Worm (Caenorhabditis elegans) whole organism, mixed stage, embryonic: ENCODE measurements around the gene W09H1.1.
A peak's percentile ranks its signal among the peaks of the same experiment; 100 is the strongest.

Source experiments
- M03D4.4 ChIP-seq: sonication (generic microtip); optimal IDR thresholded peaks from 2 replicates; lab custom pipeline; 2017; ENCODE audit warnings: mild to moderate bottlenecking, missing genetic modification characterization, missing compliant biosample characterization
- bed-3 ChIP-seq: fragments of 200-800 bp; sonication (Bioruptor generic); optimal IDR thresholded peaks from 3 replicates; lab custom pipeline; 2018; ENCODE audit warnings: mild to moderate bottlenecking, missing genetic modification characterization, moderate library complexity, missing compliant biosample characterization
- blmp-1 ChIP-seq: fragments of 150-350 bp; optimal IDR thresholded peaks from 2 replicates; lab custom pipeline; 2014; ENCODE audit warnings: missing biosample characterization, missing genetic modification characterization
- ceh-43 ChIP-seq: fragments of 200-800 bp; sonication (Bioruptor generic); optimal IDR thresholded peaks from 2 replicates; lab custom pipeline; 2018; ENCODE audit warnings: mild to moderate bottlenecking, missing genetic modification characterization, moderate library complexity, missing compliant biosample characterization
- ceh-83 ChIP-seq: fragments of 200-800 bp; sonication (Bioruptor generic); optimal IDR thresholded peaks from 2 replicates; lab custom pipeline; 2018; ENCODE audit warnings: mild to moderate bottlenecking, missing genetic modification characterization, missing compliant biosample characterization
- ces-1 ChIP-seq: fragments of 150-350 bp; optimal IDR thresholded peaks from 2 replicates; lab custom pipeline; 2014; ENCODE audit warnings: missing biosample characterization, missing genetic modification reagents, missing genetic modification characterization
- cnd-1 ChIP-seq: fragments of 200-800 bp; sonication (Bioruptor generic); optimal IDR thresholded peaks from 2 replicates; lab custom pipeline; 2018; ENCODE audit warnings: mild to moderate bottlenecking, missing genetic modification characterization, missing compliant biosample characterization
- drap-1 ChIP-seq: fragments of 200-800 bp; sonication (Bioruptor generic); optimal IDR thresholded peaks from 3 replicates; lab custom pipeline; 2018; ENCODE audit warnings: mild to moderate bottlenecking, missing genetic modification characterization, missing compliant biosample characterization
- elt-1 ChIP-seq: sonication (generic microtip); optimal IDR thresholded peaks from 2 replicates; lab custom pipeline; 2017; ENCODE audit warnings: missing genetic modification characterization, mild to moderate bottlenecking, missing compliant biosample characterization, antibody characterized with exemption, moderate library complexity, borderline replicate concordance; ENCODE audit not compliant: insufficient read depth
- elt-3 ChIP-seq: fragments of 150-350 bp; optimal IDR thresholded peaks from 2 replicates; lab custom pipeline; 2014; ENCODE audit warnings: missing biosample characterization, missing genetic modification characterization
- flh-1 ChIP-seq: fragments of 200-800 bp; sonication (Bioruptor generic); optimal IDR thresholded peaks from 2 replicates; lab custom pipeline; 2018; ENCODE audit warnings: mild to moderate bottlenecking, missing genetic modification characterization, moderate library complexity, missing compliant biosample characterization
- ham-2 ChIP-seq: fragments of 200-800 bp; sonication (Bioruptor generic); optimal IDR thresholded peaks from 2 replicates; lab custom pipeline; 2018; ENCODE audit warnings: mild to moderate bottlenecking, missing genetic modification characterization, missing compliant biosample characterization
- lin-13 ChIP-seq: fragments of 150-350 bp; optimal IDR thresholded peaks from 2 replicates; lab custom pipeline; 2014; ENCODE audit warnings: missing biosample characterization, missing genetic modification characterization
- lin-32 ChIP-seq: fragments of 200-800 bp; sonication (Bioruptor generic); optimal IDR thresholded peaks from 2 replicates; lab custom pipeline; 2018; ENCODE audit warnings: mild to moderate bottlenecking, missing genetic modification characterization, missing compliant biosample characterization
- lsy-2 ChIP-seq: fragments of 150-350 bp; optimal IDR thresholded peaks from 2 replicates; lab custom pipeline; 2014; ENCODE audit warnings: missing biosample characterization, missing genetic modification characterization
- mab-5 ChIP-seq: fragments of 150-350 bp; optimal IDR thresholded peaks from 2 replicates; lab custom pipeline; 2014; ENCODE audit warnings: missing biosample characterization, missing genetic modification characterization
- mep-1 ChIP-seq: fragments of 150-350 bp; optimal IDR thresholded peaks from 2 replicates; lab custom pipeline; 2017; ENCODE audit warnings: missing biosample characterization, missing genetic modification reagents, missing genetic modification characterization, inconsistent platforms
- mls-2 ChIP-seq: sonication (generic microtip); optimal IDR thresholded peaks from 2 replicates; lab custom pipeline; 2016; ENCODE audit warnings: mild to moderate bottlenecking, missing genetic modification characterization, moderate library complexity, missing compliant biosample characterization
- nhr-12 ChIP-seq: fragments of 150-350 bp; optimal IDR thresholded peaks from 2 replicates; lab custom pipeline; 2014; ENCODE audit warnings: missing biosample characterization, missing genetic modification characterization
- nhr-2 ChIP-seq: fragments of 150-350 bp; optimal IDR thresholded peaks from 2 replicates; lab custom pipeline; 2014; ENCODE audit warnings: missing biosample characterization, missing genetic modification characterization
- nhr-76 ChIP-seq: sonication (generic microtip); optimal IDR thresholded peaks from 2 replicates; lab custom pipeline; 2017; ENCODE audit warnings: missing biosample characterization, missing genetic modification characterization
- sem-2 ChIP-seq: fragments of 200-800 bp; sonication (Bioruptor generic); optimal IDR thresholded peaks from 2 replicates; lab custom pipeline; 2018; ENCODE audit warnings: mild to moderate bottlenecking, missing genetic modification characterization, missing compliant biosample characterization
- snpc-4 ChIP-seq: fragments of 150-350 bp; optimal IDR thresholded peaks from 2 replicates; lab custom pipeline; 2014; ENCODE audit warnings: missing biosample characterization, missing genetic modification characterization
- sptf-1 ChIP-seq: sonication (generic microtip); optimal IDR thresholded peaks from 2 replicates; lab custom pipeline; 2017; ENCODE audit warnings: mild to moderate bottlenecking, missing genetic modification characterization, moderate library complexity, missing compliant biosample characterization
- tbx-8 ChIP-seq: fragments of 200-800 bp; sonication (Bioruptor generic); optimal IDR thresholded peaks from 2 replicates; lab custom pipeline; 2018; ENCODE audit warnings: mild to moderate bottlenecking, missing genetic modification characterization, moderate library complexity, missing compliant biosample characterization
- unc-39 ChIP-seq: fragments of 150-350 bp; optimal IDR thresholded peaks from 2 replicates; lab custom pipeline; 2014; ENCODE audit warnings: missing biosample characterization, missing genetic modification characterization
- unc-62 ChIP-seq: fragments of 150-350 bp; optimal IDR thresholded peaks from 2 replicates; lab custom pipeline; 2014; ENCODE audit warnings: missing biosample characterization, missing genetic modification reagents, missing genetic modification characterization
- zip-8 ChIP-seq: fragments of 150-350 bp; optimal IDR thresholded peaks from 2 replicates; lab custom pipeline; 2014; ENCODE audit warnings: missing biosample characterization, missing genetic modification characterization
- ztf-11 ChIP-seq: fragments of 150-350 bp; optimal IDR thresholded peaks from 2 replicates; lab custom pipeline; 2014; ENCODE audit warnings: missing biosample characterization, missing genetic modification characterization

W09H1.1 gene

DNA sequence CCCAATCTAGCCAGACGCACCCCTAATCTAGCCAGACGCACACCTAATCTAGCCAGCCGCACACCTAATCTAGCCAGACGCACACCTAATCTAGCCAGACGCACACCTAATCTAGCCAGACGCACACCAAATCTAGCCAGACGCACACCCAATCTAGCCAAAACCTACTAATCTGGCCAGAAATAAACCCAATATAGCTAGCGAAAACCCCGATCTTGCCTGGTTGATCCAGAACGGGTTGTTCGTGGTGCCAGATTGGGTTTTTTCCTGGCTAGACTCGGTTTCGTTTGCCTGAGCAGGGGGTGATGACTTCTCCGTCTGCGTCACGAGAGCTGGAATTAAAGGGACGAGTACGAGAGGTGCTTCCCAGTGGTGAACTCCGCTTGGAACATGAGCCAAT lies 2.8 kb upstream of the W09H1.1 start, which contains the start of gene W09H1.3:
TSS of gene W09H1.3 (plus strand) at position 301 of the 400 bp plus-strand sequence.
- TF ChIP-seq nhr-12 (tag; lab: Kevin White, UChicago) (no peak), ham-2 (GFP tag; lab: Kevin White, UChicago) (no peak), mls-2 (tag; lab: Kevin White, UChicago) (no peak), flh-1 (no peak), ceh-83 (GFP tag; lab: Kevin White, UChicago) (no peak), tbx-8 (no peak), bed-3 (no peak), ces-1 (GFP tag; lab: Kevin White, UChicago) (no peak), ceh-43 (GFP tag; lab: Kevin White, UChicago) (no peak), ztf-11 (tag; lab: Kevin White, UChicago) (no peak), lsy-2 (tag; lab: Kevin White, UChicago) (no peak), blmp-1 (no peak), drap-1 (GFP tag; lab: Kevin White, UChicago) (no peak), mab-5 (tag; lab: Kevin White, UChicago) (no peak), mep-1 (tag; lab: Kevin White, UChicago) (no peak), cnd-1 (tag; lab: Kevin White, UChicago) (no peak), unc-39 (no peak), lin-13 (tag; lab: Kevin White, UChicago) (no peak), snpc-4 (tag; lab: Kevin White, UChicago) (no peak)

DNA sequence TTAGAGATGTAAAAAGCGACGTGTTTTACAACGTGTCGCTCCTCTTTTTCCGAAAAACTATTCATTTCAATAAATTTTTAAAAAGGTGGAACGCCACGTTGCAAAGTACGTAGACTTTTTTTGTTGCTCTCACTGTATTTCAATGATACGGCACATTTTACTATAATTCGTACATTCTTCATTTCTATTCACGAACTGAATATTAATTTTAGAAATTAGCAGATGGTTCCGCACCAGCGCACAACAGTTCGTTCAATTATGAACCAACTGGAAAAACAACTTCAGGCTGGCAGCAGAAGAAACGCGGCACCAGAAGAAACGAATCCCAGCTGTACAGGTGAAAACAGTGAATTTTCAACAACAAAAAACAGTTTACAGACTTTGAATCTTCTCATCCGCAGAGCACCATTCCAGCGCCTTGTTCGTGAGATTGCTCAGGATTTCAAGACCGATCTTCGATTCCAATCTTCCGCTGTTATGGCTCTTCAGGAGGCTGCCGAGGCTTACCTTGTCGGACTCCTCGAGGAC lies 1.9 kb upstream of the W09H1.1 start, which contains the start of the genes W09H1.4 and his-73:
TSS of gene W09H1.4 (plus strand) at position 301 of the 528 bp plus-strand sequence.
TSS of gene his-73 (plus strand) at position 478 of the 528 bp plus-strand sequence.
- TF ChIP-seq ceh-43 (GFP tag; lab: Kevin White, UChicago) (no peak), nhr-2 (no peak), sptf-1 (tag; lab: Kevin White, UChicago) (no peak), ztf-11 (tag; lab: Kevin White, UChicago) (no peak), ces-1 (GFP tag; lab: Kevin White, UChicago) (no peak), elt-1 (tag; lab: Kevin White, UChicago) (no peak), M03D4.4 (no peak), tbx-8 (no peak), mep-1 (tag; lab: Kevin White, UChicago) (no peak), unc-62 (GFP tag; lab: Kevin White, UChicago) (no peak), sem-2 (GFP tag; lab: Kevin White, UChicago) (no peak), lin-32 (no peak), nhr-76 (tag; lab: Kevin White, UChicago) (no peak), ham-2 (GFP tag; lab: Kevin White, UChicago) (no peak)

DNA sequence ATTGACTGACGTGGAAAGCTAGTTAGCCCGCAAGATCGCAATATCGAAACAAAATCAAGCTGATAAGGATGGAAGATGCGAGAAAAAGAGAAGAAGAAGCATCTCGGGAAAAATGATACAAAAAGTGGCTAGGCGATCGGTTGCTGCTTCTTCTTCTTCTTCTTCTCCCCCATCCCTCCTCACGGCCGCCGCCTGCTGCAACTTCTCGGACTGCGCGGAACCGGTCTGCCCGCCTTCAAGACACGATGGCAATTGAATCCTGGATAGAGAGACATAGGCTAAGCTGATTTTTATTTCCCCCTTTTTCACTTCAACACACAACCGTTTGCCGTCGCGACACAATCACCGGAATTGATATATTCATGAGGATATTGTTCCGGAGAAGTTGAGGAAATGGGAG lies 6.9 kb downstream of the W09H1.1 start:
- TF ChIP-seq elt-3 (tag; lab: Kevin White, UChicago) = no peak

DNA sequence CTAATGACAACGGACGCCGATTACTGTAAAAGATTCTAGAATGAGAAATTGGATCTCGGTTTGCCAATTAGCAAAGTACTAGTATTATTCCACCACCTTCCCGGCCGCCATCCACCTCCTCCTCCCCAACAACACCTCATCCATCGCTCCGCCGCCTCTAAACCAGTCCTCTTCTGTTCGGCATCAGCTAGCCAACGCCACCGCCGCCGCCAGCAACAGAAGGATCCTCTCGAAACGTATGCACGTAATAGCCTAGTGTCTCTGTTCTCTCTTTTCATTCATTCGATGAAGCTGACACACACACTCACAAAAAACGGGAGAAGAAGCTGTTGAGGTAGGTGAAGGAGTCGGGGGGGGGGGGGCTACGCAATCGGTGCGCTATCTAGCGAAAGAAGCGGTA lies 10.7 kb downstream of the W09H1.1 start:
- TF ChIP-seq nhr-12 (tag; lab: Kevin White, UChicago) (no peak), snpc-4 (tag; lab: Kevin White, UChicago) (no peak), blmp-1 (no peak), ham-2 (GFP tag; lab: Kevin White, UChicago) (no peak)

DNA sequence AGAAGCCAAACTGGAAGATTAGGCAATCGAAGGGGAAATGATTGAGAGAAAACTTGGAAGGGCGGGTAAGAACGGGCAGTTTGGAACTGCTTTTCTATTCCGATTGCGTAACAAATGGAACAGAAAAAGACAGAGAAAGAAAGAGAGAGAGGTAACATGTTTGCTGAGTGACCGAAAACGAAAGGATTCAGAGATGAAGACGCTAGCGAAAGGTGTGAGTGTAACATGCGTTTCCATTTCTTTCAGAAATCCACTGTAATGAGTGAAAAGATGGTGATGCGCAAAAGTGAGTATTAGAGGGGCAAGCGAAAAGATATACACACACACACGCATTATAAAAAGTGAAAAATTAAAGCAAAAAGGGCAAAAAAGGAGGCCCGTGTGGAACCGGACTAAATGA lies 13.9 kb downstream of the W09H1.1 start:
- TF ChIP-seq unc-39 (no peak), unc-62 (GFP tag; lab: Kevin White, UChicago) (no peak), mab-5 (tag; lab: Kevin White, UChicago) (no peak), elt-1 (tag; lab: Kevin White, UChicago) (no peak), zip-8 (tag; lab: Kevin White, UChicago) (peak; percentile 32), cnd-1 (tag; lab: Kevin White, UChicago) (no peak), tbx-8 (no peak), nhr-76 (tag; lab: Kevin White, UChicago) (no peak), blmp-1 (peak; percentile 79)
